Worm (Caenorhabditis elegans) whole organism, L4/young adult: ENCODE results near the gene fbxc-21.

Experiments used
- W03F9.2 ChIP-seq: fragments of 150-350 bp; optimal IDR thresholded peaks from 2 replicates; lab custom pipeline; 2014; ENCODE audit warnings: missing biosample characterization, missing genetic modification characterization
- dao-5 ChIP-seq: sonication (generic microtip); optimal IDR thresholded peaks from 2 replicates; lab custom pipeline; 2016; ENCODE audit warnings: missing genotype, missing genetic modification characterization, moderate library complexity, missing compliant biosample characterization
- him-1 ChIP-seq: sonication (generic microtip); optimal IDR thresholded peaks from 2 replicates; lab custom pipeline; 2016; ENCODE audit warnings: missing genotype, missing genetic modification reagents, missing genetic modification characterization, missing compliant biosample characterization

ce11 chrII:1731932-1732331, 39.2 kb upstream of the fbxc-21 start, which contains the start of gene ceh-82:
- TF ChIP-seq dao-5 (tag; lab: Kevin White, UChicago) (no peak), W03F9.2 (tag; lab: Kevin White, UChicago) (no peak), him-1 (no peak)
